Fruit fly (Drosophila melanogaster): ENCODE data around the gene Mob2.
A peak's percentile ranks its signal among the peaks of the same experiment; 100 is the strongest.

Gene Mob2

dm6 chr3L:11551949-11552348 lies 10.1 kb downstream of the Mob2 start (continued):
- TF ChIP-seq CG34422 (GFP tag; IDR thresholded peaks at IDR 0.05) (peak; percentile 29; the same call in 1 of the 3 replicates), CG16863 (GFP tag; optimal IDR thresholded peaks at IDR 0.05) (no peak), psq (GFP tag; optimal IDR thresholded peaks at IDR 0.05) (no peak), CG15011 (GFP tag; optimal IDR thresholded peaks at IDR 0.05) (no peak), MESR4 (GFP tag; optimal IDR thresholded peaks at IDR 0.05) (no peak), H2.0 (GFP tag; IDR thresholded peaks at IDR 0.05) (0 out of 2 replicates have a peak, but pooled peaks have one; percentile 26), shn (GFP tag; optimal IDR thresholded peaks at IDR 0.05) (no peak), CG3847 (GFP tag; IDR thresholded peaks at IDR 0.05) (no peak), CG8944 (GFP tag; optimal IDR thresholded peaks at IDR 0.05) (no peak), tin (GFP tag; optimal IDR thresholded peaks at IDR 0.05) (peak; percentile 32), eve (GFP tag; optimal IDR thresholded peaks at IDR 0.05) (peak in 1 of 2 experiments; percentile 16), ato (GFP tag; IDR thresholded peaks at IDR 0.05; ENCODE audit: partially characterized antibody) (no peak), CG13624 (GFP tag; optimal IDR thresholded peaks at IDR 0.05) (no peak), Dip3 (GFP tag; optimal IDR thresholded peaks at IDR 0.05) (no peak), CG4730 (GFP tag; IDR thresholded peaks at IDR 0.05) (no peak), zf30C (GFP tag; optimal IDR thresholded peaks at IDR 0.05) (peak; percentile 76), CG11560 (tag; IDR thresholded peaks at IDR 0.05) (no peak), CG9609 (GFP tag; optimal IDR thresholded peaks at IDR 0.05) (no peak), CG2199 (GFP tag; IDR thresholded peaks at IDR 0.05) (no peak), Ssrp (tag; optimal IDR thresholded peaks at IDR 0.05) (peak; percentile 15), NC2α (GFP tag; optimal IDR thresholded peaks at IDR 0.05) (no peak), bigmax (GFP tag; optimal IDR thresholded peaks at IDR 0.05) (no peak), scrt (GFP tag; optimal IDR thresholded peaks at IDR 0.05) (no peak), CG11247 (GFP tag; IDR thresholded peaks at IDR 0.05) (no peak), CG4424 (GFP tag; optimal IDR thresholded peaks at IDR 0.05) (no peak), CG11723 (GFP tag; optimal IDR thresholded peaks at IDR 0.05) (no peak), zen (tag; optimal IDR thresholded peaks at IDR 0.05) (no peak), pros (GFP tag; optimal IDR thresholded peaks at IDR 0.05) (peak; percentile 73), CG6689 (GFP tag; IDR thresholded peaks at IDR 0.05) (peak; percentile 63), CG1602 (GFP tag; optimal IDR thresholded peaks at IDR 0.05) (peak; percentile 18), pan (optimal IDR thresholded peaks at IDR 0.05) (no peak), pan (GFP tag; optimal IDR thresholded peaks at IDR 0.05 in 1 of 2, IDR thresholded peaks at IDR 0.05 in 1 of 2) (peak in 1 of 2 experiments; percentile 25), zen2 (GFP tag; IDR thresholded peaks at IDR 0.05; ENCODE audit: partially characterized antibody) (no peak), CG11695 (GFP tag; IDR thresholded peaks at IDR 0.05) (0 out of 3 replicates have a peak, but pooled peaks have one; percentile 35), Tbp (GFP tag; optimal IDR thresholded peaks at IDR 0.05) (no peak), Taf1 (GFP tag; IDR thresholded peaks at IDR 0.05) (no peak), Hr78 (GFP tag; optimal IDR thresholded peaks at IDR 0.05) (no peak), Xbp1 (GFP tag; optimal IDR thresholded peaks at IDR 0.05) (peak; percentile 31), CG8388 (GFP tag; optimal IDR thresholded peaks at IDR 0.05) (peak; percentile 55), Doc3 (GFP tag; IDR thresholded peaks at IDR 0.05; ENCODE audit: partially characterized antibody) (no peak), Hey (tag; optimal IDR thresholded peaks at IDR 0.05) (no peak), CG2712 (tag; optimal IDR thresholded peaks at IDR 0.05) (peak; percentile 72), CG8281 (tag; optimal IDR thresholded peaks at IDR 0.05) (no peak), CG10979 (tag; optimal IDR thresholded peaks at IDR 0.05) (peak; percentile 75), Sox100B (GFP tag; optimal IDR thresholded peaks at IDR 0.05) (peak; percentile 9), lbe (GFP tag; optimal IDR thresholded peaks at IDR 0.05) (no peak), danr (GFP tag; IDR thresholded peaks at IDR 0.05) (no peak), CG13287 (GFP tag; IDR thresholded peaks at IDR 0.05; ENCODE audit: partially characterized antibody) (no peak), Dp (GFP tag; optimal IDR thresholded peaks at IDR 0.05) (no peak), corto (GFP tag; optimal IDR thresholded peaks at IDR 0.05) (no peak), CG14965 (GFP tag; optimal IDR thresholded peaks at IDR 0.05; ENCODE audit: borderline replicate concordance) (no peak)

Measured in whole organism, embryonic.